Worm (Caenorhabditis elegans): ENCODE measurements around the gene semo-1.

- TF ChIP-seq mec-3 (tag; optimal IDR thresholded peaks at IDR 0.05; ENCODE audit: borderline replicate concordance) (peak; percentile 21), unc-86 (tag; optimal IDR thresholded peaks at IDR 0.05) (no peak), ceh-19 (GFP tag; optimal IDR thresholded peaks at IDR 0.05) (no peak), ama-1 (optimal IDR thresholded peaks at IDR 0.05) (no peak)
Measured at ce11 chrIV:14098540-14099098, 47.6 kb downstream of the semo-1 start.
